Fruit fly (Drosophila melanogaster) whole organism, wandering third instar larva: ENCODE measurements around the gene msl-1.
A peak's percentile ranks its signal among the peaks of the same experiment; 100 is the strongest.

Source experiments
- Abd-B ChIP-seq: fragments of >200 bp; optimal IDR thresholded peaks from 2 replicates; lab custom pipeline; 2017; ENCODE audit warnings: missing biosample characterization, missing genetic modification characterization
- CG32264 ChIP-seq: fragments of 200-800 bp; sonication (Bioruptor generic); optimal IDR thresholded peaks from 2 replicates; lab custom pipeline; 2016; ENCODE audit warnings: missing biosample characterization, missing genetic modification characterization
- CG9705 ChIP-seq: fragments of 200-800 bp; sonication (Bioruptor generic); optimal IDR thresholded peaks from 2 replicates; lab custom pipeline; 2018; ENCODE audit warnings: missing biosample characterization, mild to moderate bottlenecking, missing genetic modification characterization
- CrebA ChIP-seq: fragments of 200-800 bp; sonication (Bioruptor generic); optimal IDR thresholded peaks from 2 replicates; lab custom pipeline; 2016; ENCODE audit warnings: missing biosample characterization, mild to moderate bottlenecking, missing genetic modification characterization, borderline replicate concordance
- Dfd ChIP-seq: fragments of >200 bp; optimal IDR thresholded peaks from 2 replicates; lab custom pipeline; 2017; ENCODE audit warnings: missing biosample characterization, missing genetic modification characterization
- Dif ChIP-seq: fragments of 200-275, 200-300 bp; sonication (Bioruptor generic); optimal IDR thresholded peaks from 2 replicates; lab custom pipeline; 2018; ENCODE audit warnings: missing biosample characterization, missing genetic modification characterization; ENCODE audit not compliant: partially characterized antibody
- GATAd ChIP-seq: sonication (Bioruptor generic); optimal IDR thresholded peaks from 2 replicates; lab custom pipeline; 2016; ENCODE audit warnings: missing biosample characterization, missing genetic modification characterization
- HLH106 ChIP-seq: fragments of 200-800 bp; optimal IDR thresholded peaks from 3 replicates; lab custom pipeline; 2019; ENCODE audit warnings: missing biosample characterization, mild to moderate bottlenecking, missing genetic modification characterization, moderate library complexity
- Hnf4 ChIP-seq: fragments of 200-800 bp; sonication (Bioruptor generic); optimal IDR thresholded peaks from 2 replicates; lab custom pipeline; 2016; ENCODE audit warnings: missing biosample characterization, mild to moderate bottlenecking, missing genetic modification characterization
- Hr78 ChIP-seq: fragments of >200 bp; optimal IDR thresholded peaks from 2 replicates; lab custom pipeline; 2017; ENCODE audit warnings: missing biosample characterization, missing genetic modification characterization
- Hr83 ChIP-seq: fragments of 200-300 bp; sonication (Bioruptor generic); optimal IDR thresholded peaks from 2 replicates; lab custom pipeline; 2016; ENCODE audit warnings: missing biosample characterization, mild to moderate bottlenecking, missing genetic modification characterization, moderate library complexity; ENCODE audit not compliant: poor library complexity, severe bottlenecking
- Jra ChIP-seq: sonication (Bioruptor generic); optimal IDR thresholded peaks from 2 replicates; lab custom pipeline; 2016; ENCODE audit warnings: missing biosample characterization, missing genetic modification characterization
- Mio ChIP-seq: sonication (Bioruptor generic); optimal IDR thresholded peaks from 2 replicates; lab custom pipeline; 2016; ENCODE audit warnings: missing biosample characterization, missing genetic modification characterization
- Myc ChIP-seq: fragments of >200 bp; optimal IDR thresholded peaks from 2 replicates; lab custom pipeline; 2017
- N ChIP-seq: fragments of >200 bp; optimal IDR thresholded peaks from 2 replicates; lab custom pipeline; 2018; ENCODE audit warnings: missing biosample characterization, missing external identifiers, missing genetic modification characterization
- OdsH ChIP-seq: fragments of 200-800 bp; sonication (Bioruptor generic); optimal IDR thresholded peaks from 2 replicates; lab custom pipeline; 2016; ENCODE audit warnings: missing biosample characterization, mild to moderate bottlenecking, missing genetic modification characterization
- Rel ChIP-seq, 2 experiments: fragments of 200-800 bp; sonication (Bioruptor generic) in 1 of 2; optimal IDR thresholded peaks; 2 replicates in 1 of 2; 3 replicates in 1 of 2; lab custom pipeline; 2016 to 2019; ENCODE audit warnings: mild to moderate bottlenecking in 2 of 2, missing biosample characterization in 2 of 2, missing genetic modification characterization in 2 of 2, moderate library complexity in 1 of 2
- Sp1 ChIP-seq: fragments of 200-800 bp; sonication (Bioruptor generic); optimal IDR thresholded peaks from 3 replicates; lab custom pipeline; 2019; ENCODE audit warnings: missing biosample characterization, mild to moderate bottlenecking, missing genetic modification characterization, moderate library complexity
- Vsx2 ChIP-seq: fragments of 200-300, 225-300 bp; sonication (Bioruptor generic); optimal IDR thresholded peaks from 2 replicates; lab custom pipeline; 2018; ENCODE audit warnings: missing biosample characterization, missing genetic modification characterization; ENCODE audit not compliant: partially characterized antibody
- br ChIP-seq: fragments of 200-800 bp; sonication (Bioruptor generic); optimal IDR thresholded peaks from 2 replicates; lab custom pipeline; 2016; ENCODE audit warnings: missing biosample characterization, missing genetic modification characterization
- brk ChIP-seq: fragments of 200-800 bp; sonication (Bioruptor generic); optimal IDR thresholded peaks from 2 replicates; lab custom pipeline; 2016; ENCODE audit warnings: missing biosample characterization, mild to moderate bottlenecking, missing genetic modification characterization
- dl ChIP-seq, 2 experiments: fragments of 175-275, 200-275 bp in 1 of 2; fragments of 200-275 bp in 1 of 2; sonication (Bioruptor generic); optimal IDR thresholded peaks; lab custom pipeline; 2018; ENCODE audit warnings: mild to moderate bottlenecking in 2 of 2, missing biosample characterization in 2 of 2, missing genetic modification characterization in 2 of 2, moderate library complexity in 2 of 2; ENCODE audit not compliant: partially characterized antibody in 2 of 2, insufficient read depth in 1 of 2
- dmrt93B ChIP-seq: fragments of 200-800 bp; sonication (Bioruptor generic); optimal IDR thresholded peaks from 2 replicates; lab custom pipeline; 2018; ENCODE audit warnings: missing biosample characterization, mild to moderate bottlenecking, missing genetic modification characterization
- dsf ChIP-seq: sonication (Bioruptor generic); optimal IDR thresholded peaks from 2 replicates; lab custom pipeline; 2016; ENCODE audit warnings: missing biosample characterization, missing genetic modification characterization, borderline replicate concordance
- ey ChIP-seq: fragments of 200-800 bp; sonication (Bioruptor generic); optimal IDR thresholded peaks from 2 replicates; lab custom pipeline; 2016; ENCODE audit warnings: missing biosample characterization, missing genetic modification characterization
- foxo ChIP-seq, 2 experiments: fragments of 200-800 bp; sonication (Bioruptor generic); optimal IDR thresholded peaks; 2 replicates in 1 of 2; 3 replicates in 1 of 2; lab custom pipeline; 2016 to 2017; ENCODE audit warnings: missing biosample characterization in 2 of 2, missing genetic modification characterization in 2 of 2
- fru ChIP-seq: fragments of 200-800 bp; sonication (Bioruptor generic); optimal IDR thresholded peaks from 3 replicates; lab custom pipeline; 2016; ENCODE audit warnings: missing biosample characterization, mild to moderate bottlenecking, missing genetic modification characterization
- h ChIP-seq: fragments of 200-800 bp; sonication (Bioruptor generic); optimal IDR thresholded peaks from 3 replicates; lab custom pipeline; 2016; ENCODE audit warnings: missing biosample characterization, mild to moderate bottlenecking, missing genetic modification characterization
- jim ChIP-seq: fragments of 175-275, 200-325 bp; sonication (Bioruptor generic); optimal IDR thresholded peaks from 2 replicates; lab custom pipeline; 2016; ENCODE audit warnings: missing biosample characterization, mild to moderate bottlenecking, missing genetic modification characterization
- lola ChIP-seq: fragments of >200 bp; optimal IDR thresholded peaks from 2 replicates; lab custom pipeline; 2017; ENCODE audit warnings: missing biosample characterization, missing genetic modification characterization
- pan ChIP-seq: fragments of >200 bp; optimal IDR thresholded peaks from 2 replicates; lab custom pipeline; 2017
- psq ChIP-seq: fragments of 200-800 bp; sonication (Bioruptor generic); optimal IDR thresholded peaks from 3 replicates; lab custom pipeline; 2017; ENCODE audit warnings: missing biosample characterization, mild to moderate bottlenecking, missing genetic modification characterization, moderate library complexity
- rgr ChIP-seq: fragments of 200-800 bp; sonication (Bioruptor generic); optimal IDR thresholded peaks from 3 replicates; lab custom pipeline; 2016; ENCODE audit warnings: missing biosample characterization, mild to moderate bottlenecking, missing genetic modification characterization
- sage ChIP-seq: fragments of 200-800 bp; sonication (Bioruptor generic); optimal IDR thresholded peaks from 2 replicates; lab custom pipeline; 2016; ENCODE audit warnings: missing biosample characterization, mild to moderate bottlenecking, missing genetic modification characterization
- sv ChIP-seq: fragments of 200-800 bp; sonication (Bioruptor generic); optimal IDR thresholded peaks from 3 replicates; lab custom pipeline; 2016; ENCODE audit warnings: missing biosample characterization, missing genetic modification characterization
- tai ChIP-seq: sonication (Bioruptor generic); optimal IDR thresholded peaks from 2 replicates; lab custom pipeline; 2016; ENCODE audit warnings: missing biosample characterization, missing genetic modification characterization
- usp ChIP-seq: fragments of >200 bp; optimal IDR thresholded peaks from 2 replicates; lab custom pipeline; 2017; ENCODE audit warnings: missing biosample characterization, missing genetic modification characterization
- woc ChIP-seq: sonication (Bioruptor generic); optimal IDR thresholded peaks from 2 replicates; lab custom pipeline; 2016; ENCODE audit warnings: missing biosample characterization, mild to moderate bottlenecking, missing genetic modification characterization

msl-1 gene

dm6 chr2L:18676948-18677820 lies 11.4 kb downstream of the msl-1 start, which contains the start of the genes Mst36Fa and CG31751:
Gene Mst36Fa (minus strand): TSS chr2L:18676998.
Gene CG31751 (plus strand): TSS chr2L:18677221.
- TF ChIP-seq lola (no peak), GATAd (GFP tag; lab: Kevin White, UChicago) (no peak), sage (GFP tag; lab: Kevin White, UChicago) (no peak), Vsx2 (no peak), Mio (GFP tag; lab: Kevin White, UChicago) (no peak), Jra (GFP tag; lab: Kevin White, UChicago) (no peak), fru (GFP tag; lab: Kevin White, UChicago) (peak; percentile 34), h (GFP tag; lab: Kevin White, UChicago) (peak; percentile 66), ey (GFP tag; lab: Kevin White, UChicago) (peak; percentile 50), Hr83 (GFP tag; lab: Kevin White, UChicago) (peak; percentile 92), sv (GFP tag; lab: Kevin White, UChicago) (peak; percentile 55), Myc (peak; percentile 38), OdsH (peak; percentile 61), dmrt93B (GFP tag; lab: Kevin White, UChicago) (no peak), tai (GFP tag; lab: Kevin White, UChicago) (no peak), Hr78 (no peak), jim (GFP tag; lab: Kevin White, UChicago) (no peak), br (GFP tag; lab: Kevin White, UChicago) (peak; percentile 56), pan (no peak), HLH106 (tag; lab: Kevin White, UChicago) (no peak), CG9705 (GFP tag; lab: Kevin White, UChicago) (no peak), CG32264 (GFP tag; lab: Kevin White, UChicago) (no peak), dl (GFP tag; optimal IDR thresholded peaks at IDR 0.05; lab: Kevin White, UChicago; ENCODE audit: insufficient read depth in 1 of 2, partially characterized antibody in 2 of 2) (no peak), Dif (no peak), rgr (GFP tag; lab: Kevin White, UChicago) (peak; percentile 61), usp (GFP tag; lab: Kevin White, UChicago) (no peak), Rel (GFP tag; optimal IDR thresholded peaks at IDR 0.05; lab: Kevin White, UChicago) (no peak), Rel (tag; optimal IDR thresholded peaks at IDR 0.05; lab: Kevin White, UChicago) (peak; percentile 29), Abd-B (GFP tag; lab: Kevin White, UChicago) (no peak), psq (peak; percentile 27), foxo (GFP tag; optimal IDR thresholded peaks at IDR 0.05; lab: Kevin White, UChicago) (peak in 1 of 2 experiments; percentile 64), Sp1 (peak; percentile 14), N (GFP tag; lab: Kevin White, UChicago) (no peak), Dfd (no peak), woc (no peak), dsf (GFP tag; lab: Kevin White, UChicago) (no peak), CrebA (GFP tag; lab: Kevin White, UChicago) (no peak), Hnf4 (peak; percentile 69), brk (no peak)

- TF ChIP-seq psq (no peak), woc (no peak), Abd-B (GFP tag; lab: Kevin White, UChicago) (no peak), h (GFP tag; lab: Kevin White, UChicago) (no peak), Rel (GFP tag; optimal IDR thresholded peaks at IDR 0.05; lab: Kevin White, UChicago) (no peak), Rel (tag; optimal IDR thresholded peaks at IDR 0.05; lab: Kevin White, UChicago) (no peak), Hr78 (no peak)
Observed at dm6 chr2L:18674994-18675393, 13.6 kb downstream of the msl-1 start, which contains the start of gene Mst36Fb. Gene Mst36Fb (minus strand): TSS chr2L:18675094.
